Fruit fly (Drosophila melanogaster) whole organism, prepupa: ENCODE data around the gene rn.

Experiments used
- Blimp-1 ChIP-seq: fragments of 200-800 bp; sonication (Bioruptor generic); optimal IDR thresholded peaks from 3 replicates; lab custom pipeline; 2017; ENCODE audit warnings: missing biosample characterization, missing genetic modification characterization, mild to moderate bottlenecking, moderate library complexity, missing genetic modification reagents
- CG10631 ChIP-seq: fragments of 200-800 bp; sonication (Bioruptor generic); optimal IDR thresholded peaks from 2 replicates; lab custom pipeline; 2016; ENCODE audit warnings: missing biosample characterization, missing genetic modification characterization
- CG10669 ChIP-seq: fragments of 200-800 bp; sonication (Bioruptor generic); optimal IDR thresholded peaks from 3 replicates; lab custom pipeline; 2018; ENCODE audit warnings: missing biosample characterization, mild to moderate bottlenecking, missing genetic modification characterization, moderate library complexity
- CG11294 ChIP-seq: fragments of 200-800 bp; sonication (Bioruptor generic); IDR thresholded peaks from 2 replicates; pipeline ENCODE4 v1.3.6; 2022; ENCODE audit warnings: missing biosample characterization, missing genetic modification characterization
- CG11902 ChIP-seq: fragments of 200-800 bp; sonication (Bioruptor generic); optimal IDR thresholded peaks from 3 replicates; lab custom pipeline; 2016; ENCODE audit warnings: missing biosample characterization, missing genetic modification characterization
- CG15336 ChIP-seq: fragments of 200-800 bp; sonication (Bioruptor generic); IDR thresholded peaks from 2 replicates; pipeline ENCODE4 v1.3.6; 2022; ENCODE audit warnings: missing biosample characterization, missing genetic modification characterization
- CG1621 ChIP-seq: fragments of 200-800 bp; sonication (Bioruptor generic); optimal IDR thresholded peaks from 3 replicates; lab custom pipeline; 2018; ENCODE audit warnings: missing biosample characterization, mild to moderate bottlenecking, missing genetic modification characterization
- CG3032 ChIP-seq: fragments of 200-800 bp; optimal IDR thresholded peaks from 2 replicates; lab custom pipeline; 2019; ENCODE audit warnings: missing biosample characterization, mild to moderate bottlenecking, missing genetic modification characterization, moderate library complexity
- CG31627 ChIP-seq: fragments of 200-800 bp; sonication (Bioruptor generic); optimal IDR thresholded peaks from 3 replicates; lab custom pipeline; 2016; ENCODE audit warnings: missing biosample characterization, missing genetic modification characterization
- CG3919 ChIP-seq: fragments of 200-800 bp; sonication (Bioruptor generic); optimal IDR thresholded peaks from 3 replicates; lab custom pipeline; 2016; ENCODE audit warnings: missing biosample characterization, missing genetic modification characterization
- CG4318 ChIP-seq: fragments of 200-800 bp; sonication (Bioruptor generic); optimal IDR thresholded peaks from 3 replicates; lab custom pipeline; 2017; ENCODE audit warnings: missing biosample characterization, mild to moderate bottlenecking, missing genetic modification characterization
- CG6163 ChIP-seq: fragments of 200-800 bp; sonication (Bioruptor generic); IDR thresholded peaks from 3 replicates; pipeline ENCODE4 v1.3.6; 2022; ENCODE audit warnings: missing biosample characterization, missing genetic modification characterization
- CG6276 ChIP-seq: fragments of 200-800 bp; sonication (Bioruptor generic); optimal IDR thresholded peaks from 2 replicates; lab custom pipeline; 2017; ENCODE audit warnings: missing biosample characterization, mild to moderate bottlenecking, missing genetic modification characterization
- CG6792 ChIP-seq: fragments of 200-800 bp; sonication (Bioruptor generic); optimal IDR thresholded peaks from 3 replicates; lab custom pipeline; 2016; ENCODE audit warnings: missing biosample characterization, missing genetic modification characterization
- CG6808 ChIP-seq: fragments of 200-800 bp; sonication (Bioruptor generic); optimal IDR thresholded peaks from 3 replicates; lab custom pipeline; 2017; ENCODE audit warnings: missing biosample characterization, missing genetic modification characterization, mild to moderate bottlenecking, moderate library complexity, missing genetic modification reagents
- CG6854 ChIP-seq: fragments of 200-800 bp; sonication (Bioruptor generic); optimal IDR thresholded peaks from 2 replicates; lab custom pipeline; 2017; ENCODE audit warnings: missing biosample characterization, mild to moderate bottlenecking, missing genetic modification characterization
- CG8119 ChIP-seq: fragments of 200-800 bp; sonication (Bioruptor generic); IDR thresholded peaks from 3 replicates; pipeline ENCODE4 v1.3.6; 2022; ENCODE audit warnings: missing biosample characterization, missing genetic modification characterization
- CG8632 ChIP-seq: fragments of 200-800 bp; sonication (Bioruptor generic); optimal IDR thresholded peaks from 3 replicates; lab custom pipeline; 2016; ENCODE audit warnings: missing biosample characterization, missing genetic modification characterization
- CG9139 ChIP-seq: fragments of 200-800 bp; sonication (Bioruptor generic); optimal IDR thresholded peaks from 3 replicates; lab custom pipeline; 2017; ENCODE audit warnings: missing biosample characterization, mild to moderate bottlenecking, missing genetic modification characterization
- Eip75B ChIP-seq: fragments of 200-800 bp; sonication (Bioruptor generic); optimal IDR thresholded peaks from 3 replicates; lab custom pipeline; 2016; ENCODE audit warnings: missing biosample characterization, missing genetic modification characterization
- Eip78C ChIP-seq: fragments of 200-800 bp; sonication (Bioruptor generic); peaks from one replicate; lab custom pipeline; 2016; ENCODE audit warnings: missing biosample characterization, missing genetic modification characterization
- Eip93F ChIP-seq: fragments of 200-800 bp; sonication (Bioruptor generic); optimal IDR thresholded peaks from 2 replicates; lab custom pipeline; 2016; ENCODE audit warnings: missing biosample characterization, mild to moderate bottlenecking, missing genetic modification characterization
- Ets21C ChIP-seq: fragments of 200-800 bp; sonication (Bioruptor generic); optimal IDR thresholded peaks from 3 replicates; lab custom pipeline; 2016; ENCODE audit warnings: missing biosample characterization, missing genetic modification characterization
- Ets96B ChIP-seq: fragments of 200-800 bp; optimal IDR thresholded peaks from 2 replicates; lab custom pipeline; 2019; ENCODE audit warnings: missing biosample characterization, mild to moderate bottlenecking, missing genetic modification characterization, moderate library complexity
- Gug ChIP-seq: fragments of 200-800 bp; sonication (Bioruptor generic); IDR thresholded peaks from 2 replicates; pipeline ENCODE4 v1.3.6; 2022; ENCODE audit warnings: missing biosample characterization, missing genetic modification characterization
- Hr38 ChIP-seq: sonication (Bioruptor generic); optimal IDR thresholded peaks from 2 replicates; lab custom pipeline; 2016; ENCODE audit warnings: missing biosample characterization, missing genetic modification characterization
- Hr39 ChIP-seq: fragments of 200-800 bp; sonication (Bioruptor generic); optimal IDR thresholded peaks from 2 replicates; lab custom pipeline; 2016; ENCODE audit warnings: missing biosample characterization, missing genetic modification characterization
- Hr4 ChIP-seq: fragments of 200-800 bp; sonication (Bioruptor generic); optimal IDR thresholded peaks from 3 replicates; lab custom pipeline; 2016; ENCODE audit warnings: missing biosample characterization, missing genetic modification characterization
- Lpt ChIP-seq: fragments of 200-800 bp; sonication (Bioruptor generic); optimal IDR thresholded peaks from 3 replicates; lab custom pipeline; 2016; ENCODE audit warnings: missing biosample characterization, missing genetic modification characterization
- OdsH ChIP-seq: fragments of 200-800 bp; sonication (Bioruptor generic); optimal IDR thresholded peaks from 3 replicates; lab custom pipeline; 2016; ENCODE audit warnings: missing biosample characterization, missing genetic modification characterization
- Smox ChIP-seq: fragments of 200-800 bp; sonication (Bioruptor generic); optimal IDR thresholded peaks from 3 replicates; lab custom pipeline; 2016; ENCODE audit warnings: missing biosample characterization, missing genetic modification characterization
- Sox102F ChIP-seq: fragments of 200-800 bp; sonication (Bioruptor generic); optimal IDR thresholded peaks from 2 replicates; lab custom pipeline; 2016; ENCODE audit warnings: missing biosample characterization, mild to moderate bottlenecking, missing genetic modification characterization
- Sox14 ChIP-seq: fragments of 200-800 bp; sonication (Bioruptor generic); optimal IDR thresholded peaks from 3 replicates; lab custom pipeline; 2016; ENCODE audit warnings: missing biosample characterization, missing genetic modification characterization
- Sox15 ChIP-seq: fragments of 200-800 bp; sonication (Bioruptor generic); optimal IDR thresholded peaks from 3 replicates; lab custom pipeline; 2016; ENCODE audit warnings: missing biosample characterization, missing genetic modification characterization
- achi ChIP-seq: fragments of 200-800 bp; sonication (Bioruptor generic); optimal IDR thresholded peaks from 3 replicates; lab custom pipeline; 2016; ENCODE audit warnings: missing biosample characterization, missing genetic modification characterization
- acj6 ChIP-seq: fragments of 200-800 bp; sonication (Bioruptor generic); optimal IDR thresholded peaks from 3 replicates; lab custom pipeline; 2016; ENCODE audit warnings: missing biosample characterization, missing genetic modification characterization
- cyc ChIP-seq: fragments of 200-800 bp; sonication (Bioruptor generic); optimal IDR thresholded peaks from 3 replicates; lab custom pipeline; 2016; ENCODE audit warnings: missing biosample characterization, missing genetic modification characterization
- dsx ChIP-seq: fragments of 200-800 bp; optimal IDR thresholded peaks from 3 replicates; lab custom pipeline; 2019; ENCODE audit warnings: missing biosample characterization, mild to moderate bottlenecking, missing genetic modification characterization, moderate library complexity; ENCODE audit not compliant: poor library complexity, severe bottlenecking
- eg ChIP-seq: fragments of 200-800 bp; sonication (Bioruptor generic); IDR thresholded peaks from 3 replicates; pipeline ENCODE4 v1.3.6; 2022; ENCODE audit warnings: missing biosample characterization, missing genetic modification characterization
- esn ChIP-seq: fragments of 200-800 bp; sonication (Bioruptor generic); optimal IDR thresholded peaks from 2 replicates; lab custom pipeline; 2016; ENCODE audit warnings: missing biosample characterization, mild to moderate bottlenecking, missing genetic modification characterization, moderate library complexity
- fd85E ChIP-seq: fragments of 200-800 bp; sonication (Bioruptor generic); optimal IDR thresholded peaks from 3 replicates; lab custom pipeline; 2016; ENCODE audit warnings: missing biosample characterization, missing genetic modification characterization
- fkh ChIP-seq: fragments of 200-800 bp; sonication (Bioruptor generic); optimal IDR thresholded peaks from 3 replicates; lab custom pipeline; 2017; ENCODE audit warnings: missing biosample characterization, mild to moderate bottlenecking, missing genetic modification characterization, moderate library complexity
- lz ChIP-seq: fragments of 200-800 bp; sonication (Bioruptor generic); optimal IDR thresholded peaks from 3 replicates; lab custom pipeline; 2016; ENCODE audit warnings: missing biosample characterization, missing genetic modification characterization
- net ChIP-seq: fragments of 200-800 bp; sonication (Bioruptor generic); optimal IDR thresholded peaks from 3 replicates; lab custom pipeline; 2016; ENCODE audit warnings: missing biosample characterization, missing genetic modification characterization
- pdm3 ChIP-seq: fragments of 200-800 bp; sonication (Bioruptor generic); optimal IDR thresholded peaks from 3 replicates; lab custom pipeline; 2016; ENCODE audit warnings: missing biosample characterization, missing genetic modification characterization
- salr ChIP-seq, 2 experiments: fragments of 200-800 bp; sonication (Bioruptor generic); optimal IDR thresholded peaks; 3 replicates each; lab custom pipeline; 2016 to 2018; ENCODE audit warnings: missing biosample characterization in 2 of 2, missing genetic modification characterization in 2 of 2, mild to moderate bottlenecking in 1 of 2
- spab ChIP-seq: fragments of 200-800 bp; sonication (Bioruptor generic); optimal IDR thresholded peaks from 2 replicates; lab custom pipeline; 2017; ENCODE audit warnings: missing biosample characterization, mild to moderate bottlenecking, missing genetic modification characterization, missing genetic modification reagents
- ss ChIP-seq, 2 experiments: fragments of 200-800 bp; sonication (Bioruptor generic); optimal IDR thresholded peaks; 2 replicates in 1 of 2; 3 replicates in 1 of 2; lab custom pipeline; 2017 to 2018; ENCODE audit warnings: mild to moderate bottlenecking in 2 of 2, missing biosample characterization in 2 of 2, missing genetic modification characterization in 2 of 2, moderate library complexity in 1 of 2
- svp ChIP-seq: fragments of 200-800 bp; sonication (Bioruptor generic); peaks from one replicate; lab custom pipeline; 2016; ENCODE audit warnings: missing biosample characterization, missing genetic modification characterization
- vri ChIP-seq: fragments of 200-800 bp; sonication (Bioruptor generic); optimal IDR thresholded peaks from 3 replicates; lab custom pipeline; 2016; ENCODE audit warnings: missing biosample characterization, mild to moderate bottlenecking, missing genetic modification characterization

The rn gene

dm6 chr3R:7344769-7345168, 35.3 kb upstream of the rn start, which contains the start of gene CG31496:
TSS of gene CG31496 (plus strand) at chr3R:7345069.
- TF ChIP-seq Gug (GFP tag; lab: Robert Waterston, UW) (no peak), fkh (GFP tag; lab: Kevin White, UChicago) (peak; percentile 36)

- no peak for TF ChIP-seq CG6854 (GFP tag; lab: Kevin White, UChicago)
- no peak for TF ChIP-seq Gug (GFP tag; lab: Robert Waterston, UW)
- TF ChIP-seq lz (GFP tag; lab: Kevin White, UChicago): peak; percentile 18
- peak; percentile 69 for TF ChIP-seq svp (GFP tag; lab: Kevin White, UChicago)
- TF ChIP-seq fkh (GFP tag; lab: Kevin White, UChicago): no peak
- TF ChIP-seq esn (GFP tag; lab: Kevin White, UChicago): peak; percentile 64
- peak; percentile 30 for TF ChIP-seq CG6792 (GFP tag; lab: Kevin White, UChicago)
- TF ChIP-seq Eip75B: peak; percentile 25
- TF ChIP-seq acj6 (GFP tag; lab: Kevin White, UChicago): peak; percentile 56
- peak; percentile 45 for TF ChIP-seq CG3919 (GFP tag; lab: Kevin White, UChicago)
- peak; percentile 44 for TF ChIP-seq OdsH (GFP tag; lab: Kevin White, UChicago)
- peak; percentile 37 for TF ChIP-seq CG8632 (GFP tag; lab: Kevin White, UChicago)
- no peak for TF ChIP-seq CG11902 (GFP tag; lab: Kevin White, UChicago)
- no peak for TF ChIP-seq fd85E
- TF ChIP-seq Hr39 (GFP tag; lab: Kevin White, UChicago): no peak
- no peak for TF ChIP-seq Eip93F (GFP tag; lab: Kevin White, UChicago)
- TF ChIP-seq Blimp-1: no peak
- TF ChIP-seq pdm3 (GFP tag; lab: Kevin White, UChicago): peak; percentile 20
- TF ChIP-seq ss (GFP tag; optimal IDR thresholded peaks at IDR 0.05; lab: Kevin White, UChicago): peak in 1 of 2 experiments; percentile 52
- TF ChIP-seq CG6163 (GFP tag; lab: Robert Waterston, UW): 0 out of 3 replicates have a peak, but pooled peaks have one; percentile 13
- TF ChIP-seq CG10669 (GFP tag; lab: Kevin White, UChicago): peak; percentile 40
- TF ChIP-seq CG10631 (GFP tag; lab: Kevin White, UChicago): peak; percentile 52
- peak in 1 of 2 experiments; percentile 7 for TF ChIP-seq salr (GFP tag; optimal IDR thresholded peaks at IDR 0.05; lab: Kevin White, UChicago)
- TF ChIP-seq net (GFP tag; lab: Kevin White, UChicago): no peak
- peak; percentile 57 for TF ChIP-seq Ets96B (tag; lab: Kevin White, UChicago)
- TF ChIP-seq Ets21C (GFP tag; lab: Kevin White, UChicago): no peak
- no peak for TF ChIP-seq Hr38 (GFP tag; lab: Kevin White, UChicago)
- TF ChIP-seq cyc: peak; percentile 16
- TF ChIP-seq CG15336 (GFP tag; lab: Robert Waterston, UW): 0 out of 2 replicates have a peak, but pooled peaks have one; percentile 19
- TF ChIP-seq spab (GFP tag; lab: Kevin White, UChicago): peak; percentile 31
- TF ChIP-seq Lpt (GFP tag; lab: Kevin White, UChicago): peak; percentile 45
- peak; percentile 12 for TF ChIP-seq vri (GFP tag; lab: Kevin White, UChicago)
- TF ChIP-seq CG3032 (tag; lab: Kevin White, UChicago): peak; percentile 64
- TF ChIP-seq Sox14 (GFP tag; lab: Kevin White, UChicago): peak; percentile 35
- no peak for TF ChIP-seq CG11294 (GFP tag; lab: Robert Waterston, UW)
- peak; percentile 10 for TF ChIP-seq CG31627 (GFP tag; lab: Kevin White, UChicago)
- TF ChIP-seq Hr4: no peak
- TF ChIP-seq Sox15: no peak
- TF ChIP-seq eg: no peak
- TF ChIP-seq Sox102F (GFP tag; lab: Kevin White, UChicago): peak; percentile 26
- no peak for TF ChIP-seq CG4318
- TF ChIP-seq CG9139 (GFP tag; lab: Kevin White, UChicago): no peak
- TF ChIP-seq dsx (GFP tag; lab: Kevin White, UChicago): peak; percentile 18
- TF ChIP-seq CG8119 (GFP tag; lab: Robert Waterston, UW): peak; percentile 35; the same call in 1 of the 3 replicates
- TF ChIP-seq achi (GFP tag; lab: Kevin White, UChicago): peak; percentile 26
- TF ChIP-seq CG1621 (tag; lab: Kevin White, UChicago): no peak
- TF ChIP-seq CG6276 (GFP tag; lab: Kevin White, UChicago): no peak
- TF ChIP-seq Eip78C (GFP tag; lab: Kevin White, UChicago): peak; percentile 90
- peak; percentile 28 for TF ChIP-seq CG6808 (GFP tag; lab: Kevin White, UChicago)
- TF ChIP-seq Smox (GFP tag; lab: Kevin White, UChicago): peak; percentile 45
These were observed 27.0 kb upstream of the rn start for dm6 chr3R:7336454-7336853.
